Worm (Caenorhabditis elegans) whole organism, early embryonic: ENCODE data around the gene chil-13.

Source experiments
- F13C5.2 ChIP-seq: sonication (generic microtip); optimal IDR thresholded peaks from 2 replicates; lab custom pipeline; 2017; ENCODE audit warnings: mild to moderate bottlenecking, missing genetic modification characterization, inconsistent platforms, missing compliant biosample characterization
- ama-1 ChIP-seq: fragments of 150-350 bp; optimal IDR thresholded peaks from 2 replicates; lab custom pipeline; 2014
- ets-7 ChIP-seq: sonication (generic microtip); optimal IDR thresholded peaks from 2 replicates; lab custom pipeline; 2016; ENCODE audit warnings: missing genotype, missing genetic modification characterization, missing compliant biosample characterization
- tbx-37 ChIP-seq: fragments of 200-800 bp; sonication (Bioruptor generic); conservative IDR thresholded peaks from 2 replicates; pipeline ENCODE4 v1.3.6; 2022; ENCODE audit warnings: missing genetic modification reagents, missing genetic modification characterization, missing compliant biosample characterization

DNA sequence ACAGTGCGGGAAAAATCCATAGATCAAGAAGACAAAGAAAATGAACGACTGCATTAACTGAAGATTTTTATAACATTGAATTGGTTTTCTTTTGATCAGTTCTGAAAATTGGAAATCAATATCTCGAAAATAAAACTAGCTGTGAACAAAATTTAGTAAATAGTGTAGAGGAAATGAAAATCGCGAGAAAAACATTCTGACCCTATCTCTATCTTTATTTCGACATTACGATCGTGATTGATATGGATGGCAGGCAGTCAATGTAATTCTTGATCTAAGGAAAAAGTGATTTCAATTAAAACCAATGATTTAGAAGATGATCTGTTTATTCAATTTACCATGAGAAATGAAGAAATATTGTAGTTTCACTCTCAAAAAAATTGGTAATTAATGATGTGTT is 2.1 kb downstream of the chil-13 start, which contains the start of gene kin-16:
- TF ChIP-seq tbx-37 (GFP tag; lab: Robert Waterston, UW) (no peak), ama-1 (lab: Kevin White, UChicago) (no peak), F13C5.2 (tag; lab: Kevin White, UChicago) (no peak), ets-7 (tag; lab: Kevin White, UChicago) (no peak)
